Worm (Caenorhabditis elegans): Measurements from ENCODE around the gene srh-89.

ce11 chrV:7460898-7461297 is 3.7 kb downstream of the srh-89 start, which contains the start of gene srh-92:
- TF ChIP-seq unc-39 (tag; optimal IDR thresholded peaks at IDR 0.05) = no peak
- TF ChIP-seq elt-3 (tag; optimal IDR thresholded peaks at IDR 0.05) = no peak
- no peak for TF ChIP-seq mdl-1 (tag; optimal IDR thresholded peaks at IDR 0.05)
- no peak for TF ChIP-seq nhr-77 (tag; optimal IDR thresholded peaks at IDR 0.05)
- no peak for TF ChIP-seq nhr-237 (tag; optimal IDR thresholded peaks at IDR 0.05)
- TF ChIP-seq egl-5 (tag; optimal IDR thresholded peaks at IDR 0.05) = no peak
- no peak for TF ChIP-seq unc-62 (GFP tag; optimal IDR thresholded peaks at IDR 0.05)
- no peak for TF ChIP-seq lin-39 (tag; optimal IDR thresholded peaks at IDR 0.05)

All from whole organism, L3 larva.